Fruit fly (Drosophila melanogaster) Kc167 (cell line): ENCODE measurements around the gene AcCoAS.

Experiments
- Myc ChIP-seq: fragments of >200 bp; optimal IDR thresholded peaks from 2 replicates; lab custom pipeline; 2017; ENCODE audit warnings: missing external identifiers
- Sin3A ChIP-seq: fragments of >200 bp; optimal IDR thresholded peaks from 2 replicates; lab custom pipeline; 2018; ENCODE audit warnings: missing external identifiers
- h ChIP-seq: fragments of >200 bp; optimal IDR thresholded peaks from 3 replicates; lab custom pipeline; 2018; ENCODE audit warnings: missing external identifiers
- insv ChIP-seq: fragments of >200 bp; optimal IDR thresholded peaks from 3 replicates; lab custom pipeline; 2018; ENCODE audit warnings: missing external identifiers
- psq ChIP-seq: fragments of >200 bp; optimal IDR thresholded peaks from 2 replicates; lab custom pipeline; 2017; ENCODE audit warnings: missing external identifiers
- ttk ChIP-seq: sonication (Bioruptor generic); optimal IDR thresholded peaks from 2 replicates; lab custom pipeline; 2017; ENCODE audit warnings: missing external identifiers

AcCoAS gene

DNA sequence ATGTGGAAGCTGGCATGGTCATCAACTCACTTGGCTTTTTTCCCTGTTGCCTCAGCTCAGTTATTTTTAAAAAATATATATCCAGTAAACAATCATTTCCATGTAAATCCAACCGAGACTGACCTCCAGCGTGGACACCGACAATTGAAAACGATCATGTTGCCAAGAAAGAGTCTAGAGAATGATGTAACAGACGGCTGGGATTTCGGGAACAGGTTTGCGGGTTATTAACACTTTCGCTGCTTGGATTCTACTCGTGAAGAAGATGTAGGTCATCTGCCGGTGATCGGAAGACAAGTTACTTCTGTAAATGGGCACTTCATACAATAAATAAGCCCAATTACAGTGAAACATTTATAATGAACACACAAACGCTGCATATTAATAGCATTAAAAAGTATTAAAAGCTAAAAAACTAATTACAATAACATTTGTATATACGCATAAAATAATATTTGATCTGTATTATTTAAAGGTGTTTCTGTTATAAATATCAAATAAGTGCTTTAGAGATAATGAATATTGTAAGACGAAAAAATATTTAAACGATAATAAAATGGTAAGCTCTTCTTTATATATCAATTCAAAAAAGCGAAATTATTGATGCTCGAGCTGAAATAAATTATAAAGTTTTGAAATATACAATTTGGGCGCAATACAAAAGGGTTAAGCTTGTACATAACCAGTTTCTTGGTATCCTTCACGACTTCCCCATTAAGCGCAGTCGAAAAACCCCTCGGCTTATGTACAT, 21.9 kb upstream of the AcCoAS start:
- no peak for TF ChIP-seq Myc (lab: Kevin White, UChicago)
- TF ChIP-seq Sin3A = no peak
- no peak for TF ChIP-seq ttk (lab: Kevin White, UChicago)
- TF ChIP-seq insv (lab: Kevin White, UChicago) = no peak
- TF ChIP-seq h (lab: Kevin White, UChicago) = no peak
- no peak for TF ChIP-seq psq (lab: Kevin White, UChicago)

DNA sequence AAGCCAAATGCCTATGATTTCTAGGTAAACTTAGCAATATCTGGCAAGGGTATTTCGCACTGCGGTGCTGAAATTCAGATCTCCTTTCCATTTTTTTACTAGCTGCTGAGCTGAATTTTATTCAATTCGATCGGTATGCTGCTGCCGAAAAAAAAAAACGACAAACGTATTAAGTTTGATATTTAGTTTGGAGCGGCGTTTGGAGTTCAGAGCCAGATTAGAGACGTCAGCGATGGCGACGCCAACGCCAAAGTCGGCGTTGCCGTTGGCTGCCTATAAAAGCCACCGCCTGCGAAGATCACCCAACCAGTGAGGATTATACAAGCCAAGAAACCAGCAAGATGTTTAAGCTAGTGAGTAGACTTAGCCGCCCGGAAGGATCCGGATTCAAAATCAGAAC, 20.2 kb upstream of the AcCoAS start, which contains the start of gene Cpr78Cc:
Gene Cpr78Cc (plus strand): TSS at position 301 of the 400 bp plus-strand sequence.
- no peak for TF ChIP-seq Sin3A
- TF ChIP-seq h (lab: Kevin White, UChicago) = no peak
- TF ChIP-seq ttk (lab: Kevin White, UChicago) = no peak
- TF ChIP-seq Myc (lab: Kevin White, UChicago) = no peak
- TF ChIP-seq insv (lab: Kevin White, UChicago) = no peak
- no peak for TF ChIP-seq psq (lab: Kevin White, UChicago)

DNA sequence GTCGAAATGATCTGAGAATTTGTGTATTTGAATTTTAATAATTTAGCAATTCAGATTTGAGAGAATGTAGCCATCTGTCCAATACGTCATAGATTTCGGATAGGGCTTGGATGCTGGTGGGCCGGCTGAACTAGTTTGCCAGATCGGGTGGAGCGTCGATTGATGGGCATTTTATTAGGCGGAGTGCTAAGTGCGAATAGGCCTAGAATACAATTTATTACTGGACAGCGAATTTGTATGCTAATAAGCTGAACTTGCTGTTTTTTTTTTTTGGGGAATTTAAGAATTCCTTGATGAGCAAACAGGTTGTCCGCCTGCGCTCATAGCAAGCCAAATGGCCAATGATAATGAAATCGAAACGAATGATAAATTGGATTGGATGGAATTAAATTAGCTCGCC, 19.2 kb upstream of the AcCoAS start:
- TF ChIP-seq Sin3A = no peak
- TF ChIP-seq h (lab: Kevin White, UChicago) = no peak
- TF ChIP-seq insv (lab: Kevin White, UChicago) = no peak
- TF ChIP-seq Myc (lab: Kevin White, UChicago) = no peak

DNA sequence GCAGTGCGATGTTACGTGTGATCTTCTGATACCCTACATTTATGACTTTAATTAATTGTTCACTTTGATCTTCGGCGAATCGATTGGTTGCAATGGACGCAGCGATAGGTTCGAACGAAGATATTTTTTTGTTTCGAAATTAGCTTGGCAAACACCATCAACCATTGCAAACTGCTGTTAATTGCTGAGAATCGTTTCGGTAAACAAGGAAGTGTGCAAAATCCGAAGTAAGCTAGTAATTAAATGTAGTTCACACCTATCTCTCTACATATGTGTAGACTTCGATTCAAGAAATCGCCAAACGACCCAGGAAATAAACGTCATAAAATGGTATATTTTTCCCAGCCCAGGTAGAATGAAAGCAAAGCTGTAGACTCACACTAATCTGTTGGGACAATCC, 18.3 kb upstream of the AcCoAS start, which contains the start of gene CG43702:
Gene CG43702 (plus strand): TSS at position 301 of the 400 bp plus-strand sequence.
- no peak for TF ChIP-seq psq (lab: Kevin White, UChicago)

DNA sequence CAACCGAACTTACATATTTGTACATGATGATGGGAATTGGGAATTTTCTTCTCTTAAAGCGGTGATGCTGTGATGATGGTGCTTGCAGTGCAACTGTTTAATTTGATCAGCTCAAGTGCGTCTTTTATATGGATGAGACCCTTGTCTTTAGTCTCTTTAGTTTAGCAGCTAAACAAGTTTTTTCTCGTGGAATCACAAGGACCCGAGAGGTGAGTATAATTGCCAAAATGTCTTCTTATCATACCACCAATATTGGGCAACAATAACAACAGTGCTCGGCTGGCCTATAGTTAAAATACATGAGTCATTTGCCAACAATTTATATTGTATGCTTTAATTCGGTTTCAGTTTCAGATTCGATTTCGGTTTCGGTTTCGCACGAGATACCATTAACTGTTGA, 17.7 kb upstream of the AcCoAS start, which contains the start of gene Edg78E:
Gene Edg78E (minus strand): TSS at position 101 of the 400 bp plus-strand sequence.
- TF ChIP-seq psq (lab: Kevin White, UChicago) = no peak

DNA sequence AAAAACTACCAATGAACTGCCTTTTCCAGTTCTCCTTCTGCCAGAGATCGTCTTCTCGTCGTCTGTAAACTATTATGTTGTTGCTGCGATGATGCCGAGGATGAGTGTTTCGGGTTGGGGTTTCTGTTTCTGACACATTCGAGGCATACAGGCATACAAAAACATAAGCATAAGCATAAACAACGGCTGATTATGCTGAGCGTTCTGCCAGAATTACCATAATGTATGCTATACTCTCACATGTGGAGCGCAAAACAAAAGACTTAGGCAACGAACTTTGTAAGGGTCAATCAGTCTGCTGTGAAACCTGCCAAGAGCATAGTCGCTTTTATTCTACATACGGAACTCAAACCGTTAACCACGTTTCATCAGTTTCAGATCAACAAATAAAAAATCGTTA, 14.2 kb upstream of the AcCoAS start, which contains the start of gene Cpr78Cb:
Gene Cpr78Cb (plus strand): TSS at position 291 of the 400 bp plus-strand sequence.
- TF ChIP-seq h (lab: Kevin White, UChicago) (no peak), Sin3A (no peak), insv (lab: Kevin White, UChicago) (no peak), psq (lab: Kevin White, UChicago) (no peak), ttk (lab: Kevin White, UChicago) (no peak), Myc (lab: Kevin White, UChicago) (no peak)

DNA sequence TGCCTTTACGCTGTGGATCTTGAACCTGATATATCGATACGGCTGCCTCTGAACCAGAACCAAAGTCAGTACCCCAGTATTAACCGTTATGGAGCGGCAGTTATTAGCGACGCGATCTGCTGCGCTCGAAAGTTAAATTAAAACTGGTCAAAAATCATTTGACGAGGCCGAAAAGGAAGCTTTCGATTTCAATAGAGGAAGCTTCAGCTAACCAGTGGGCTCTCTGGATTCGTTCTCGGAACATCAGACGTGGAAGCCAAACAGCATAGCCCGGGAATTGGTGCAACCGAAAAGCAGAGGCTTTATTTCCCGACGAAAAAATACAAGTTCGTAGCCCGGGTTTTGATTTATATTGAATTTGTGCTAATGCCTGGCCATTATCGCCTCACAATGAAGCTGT, 12.7 kb upstream of the AcCoAS start, which contains the start of gene Cpr78Ca:
Gene Cpr78Ca (minus strand): TSS at position 101 of the 400 bp plus-strand sequence.
- TF ChIP-seq Sin3A = no peak
- no peak for TF ChIP-seq ttk (lab: Kevin White, UChicago)
- no peak for TF ChIP-seq psq (lab: Kevin White, UChicago)
- no peak for TF ChIP-seq h (lab: Kevin White, UChicago)
- TF ChIP-seq Myc (lab: Kevin White, UChicago) = no peak
- TF ChIP-seq insv (lab: Kevin White, UChicago) = no peak

- TF ChIP-seq psq (lab: Kevin White, UChicago) (no peak), Sin3A (no peak), insv (lab: Kevin White, UChicago) (no peak), Myc (lab: Kevin White, UChicago) (no peak), h (lab: Kevin White, UChicago) (no peak), ttk (lab: Kevin White, UChicago) (no peak)
Measured at dm6 chr3L:21291055-21291454, 11.0 kb upstream of the AcCoAS start.

dm6 chr3L:21290336-21290735, 10.3 kb upstream of the AcCoAS start:
- TF ChIP-seq Myc (lab: Kevin White, UChicago) = no peak
- no peak for TF ChIP-seq ttk (lab: Kevin White, UChicago)
- TF ChIP-seq insv (lab: Kevin White, UChicago) = no peak
- TF ChIP-seq psq (lab: Kevin White, UChicago) = no peak
- TF ChIP-seq h (lab: Kevin White, UChicago) = no peak
- TF ChIP-seq Sin3A = no peak

- TF ChIP-seq psq (lab: Kevin White, UChicago) = no peak
- TF ChIP-seq Myc (lab: Kevin White, UChicago) = no peak
- TF ChIP-seq Sin3A = no peak
- no peak for TF ChIP-seq ttk (lab: Kevin White, UChicago)
- no peak for TF ChIP-seq insv (lab: Kevin White, UChicago)
- no peak for TF ChIP-seq h (lab: Kevin White, UChicago)
Measured at dm6 chr3L:21285639-21286338, 5.7 kb upstream of the AcCoAS start, which contains the start of the genes CG12974 and pzg. TSS of gene CG12974 (minus strand) at chr3L:21285962. TSS of gene pzg (plus strand) at chr3L:21286099.

dm6 chr3L:21284720-21285638, 4.9 kb upstream of the AcCoAS start:
- TF ChIP-seq Sin3A = no peak
- no peak for TF ChIP-seq psq (lab: Kevin White, UChicago)
- TF ChIP-seq Myc (lab: Kevin White, UChicago) = no peak
- no peak for TF ChIP-seq h (lab: Kevin White, UChicago)
- no peak for TF ChIP-seq insv (lab: Kevin White, UChicago)
- TF ChIP-seq ttk (lab: Kevin White, UChicago) = no peak
